Fruit fly (Drosophila melanogaster) whole organism, embryonic: ENCODE measurements around the gene Prim2.

Experiments
- Atf-2 ChIP-seq: fragments of 200-800 bp; sonication (Bioruptor generic); optimal IDR thresholded peaks from 2 replicates; lab custom pipeline; 2016; ENCODE audit warnings: missing biosample characterization, missing genetic modification characterization
- Blimp-1 ChIP-seq: fragments of 200-800 bp; sonication (Bioruptor generic); optimal IDR thresholded peaks from 3 replicates; lab custom pipeline; 2018; ENCODE audit warnings: missing biosample characterization, missing genetic modification characterization, mild to moderate bottlenecking, moderate library complexity, missing genetic modification reagents
- Bteb2 ChIP-seq: fragments of 200-800 bp; sonication (Bioruptor generic); optimal IDR thresholded peaks from 2 replicates; lab custom pipeline; 2016; ENCODE audit warnings: missing biosample characterization, missing genetic modification characterization
- CG10959 ChIP-seq: fragments of 200-800 bp; sonication (Bioruptor generic); IDR thresholded peaks from 2 replicates; pipeline ENCODE4 v1.3.6; 2022; ENCODE audit warnings: missing biosample characterization, missing genetic modification characterization
- CG12744 ChIP-seq: fragments of 200-800 bp; sonication (Bioruptor generic); optimal IDR thresholded peaks from 2 replicates; lab custom pipeline; 2016; ENCODE audit warnings: missing biosample characterization, missing genetic modification characterization
- CG12942 ChIP-seq: fragments of 200-800 bp; sonication (Bioruptor generic); optimal IDR thresholded peaks from 3 replicates; lab custom pipeline; 2016; ENCODE audit warnings: missing biosample characterization, missing genetic modification characterization
- CG14667 ChIP-seq: fragments of 200-800 bp; sonication (Bioruptor generic); IDR thresholded peaks from 2 replicates; pipeline ENCODE4 v1.3.6; 2022; ENCODE audit warnings: missing biosample characterization, missing genetic modification characterization
- CG14965 ChIP-seq: fragments of 200-800 bp; sonication (Bioruptor generic); optimal IDR thresholded peaks from 2 replicates; lab custom pipeline; 2016; ENCODE audit warnings: missing biosample characterization, missing genetic modification characterization, borderline replicate concordance
- CG1603 ChIP-seq: fragments of 200-800 bp; sonication (Bioruptor generic); optimal IDR thresholded peaks from 2 replicates; lab custom pipeline; 2019; ENCODE audit warnings: missing biosample characterization, mild to moderate bottlenecking, missing genetic modification characterization, moderate library complexity
- CG16863 ChIP-seq: fragments of 200-800 bp; sonication (Bioruptor generic); optimal IDR thresholded peaks from 3 replicates; lab custom pipeline; 2016; ENCODE audit warnings: missing biosample characterization, missing genetic modification characterization
- CG17361 ChIP-seq: fragments of 200-800 bp; sonication (Bioruptor generic); IDR thresholded peaks from 3 replicates; pipeline ENCODE4 v1.3.6; 2022; ENCODE audit warnings: missing biosample characterization, missing genetic modification characterization
- CG17802 ChIP-seq: fragments of 200-800 bp; sonication (Bioruptor generic); optimal IDR thresholded peaks from 2 replicates; lab custom pipeline; 2018; ENCODE audit warnings: missing biosample characterization, mild to moderate bottlenecking, missing genetic modification characterization, moderate library complexity
- CG18476 ChIP-seq: fragments of 200-800 bp; sonication (Bioruptor generic); optimal IDR thresholded peaks from 2 replicates; lab custom pipeline; 2016; ENCODE audit warnings: missing biosample characterization, mild to moderate bottlenecking, missing genetic modification characterization
- CG2712 ChIP-seq: fragments of 200-800 bp; optimal IDR thresholded peaks from 3 replicates; lab custom pipeline; 2019; ENCODE audit warnings: missing biosample characterization, mild to moderate bottlenecking, missing genetic modification characterization, moderate library complexity
- CG2889 ChIP-seq: fragments of 200-800 bp; sonication (Bioruptor generic); IDR thresholded peaks from 3 replicates; pipeline ENCODE4 v1.3.6; 2022; ENCODE audit warnings: missing biosample characterization, missing genetic modification characterization
- CG34376 ChIP-seq: fragments of 200-800 bp; sonication (Bioruptor generic); optimal IDR thresholded peaks from 2 replicates; lab custom pipeline; 2018; ENCODE audit warnings: missing biosample characterization, mild to moderate bottlenecking, missing genetic modification characterization
- CG3995 ChIP-seq: fragments of 200-800 bp; sonication (Bioruptor generic); optimal IDR thresholded peaks from 3 replicates; lab custom pipeline; 2016; ENCODE audit warnings: missing biosample characterization, missing genetic modification characterization
- CG4707 ChIP-seq: fragments of 200-800 bp; sonication (Bioruptor generic); optimal IDR thresholded peaks from 2 replicates; lab custom pipeline; 2018; ENCODE audit warnings: missing biosample characterization, mild to moderate bottlenecking, missing genetic modification characterization, moderate library complexity
- CG6175 ChIP-seq: fragments of 200-800 bp; sonication (Bioruptor generic); IDR thresholded peaks from 3 replicates; pipeline ENCODE4 v1.3.6; 2022; ENCODE audit warnings: missing biosample characterization, missing genetic modification characterization
- CG6654 ChIP-seq: fragments of 200-800 bp; sonication (Bioruptor generic); optimal IDR thresholded peaks from 2 replicates; lab custom pipeline; 2017; ENCODE audit warnings: missing biosample characterization, mild to moderate bottlenecking, missing genetic modification characterization
- CG8290 ChIP-seq, 3 experiments: fragments of 200-800 bp; sonication (Bioruptor generic); optimal IDR thresholded peaks; 2 replicates each; lab custom pipeline; 2016 to 2019; ENCODE audit warnings: missing biosample characterization in 3 of 3, missing genetic modification characterization in 3 of 3, mild to moderate bottlenecking in 2 of 3, moderate library complexity in 1 of 3
- CG8388 ChIP-seq: fragments of 200-800 bp; sonication (Bioruptor generic); optimal IDR thresholded peaks from 2 replicates; lab custom pipeline; 2019; ENCODE audit warnings: missing biosample characterization, mild to moderate bottlenecking, missing genetic modification characterization, moderate library complexity
- CG9797 ChIP-seq: fragments of 200-800 bp; sonication (Bioruptor generic); optimal IDR thresholded peaks from 3 replicates; lab custom pipeline; 2018; ENCODE audit warnings: missing biosample characterization, mild to moderate bottlenecking, missing genetic modification characterization
- E2f1 ChIP-seq: fragments of 200-800 bp; sonication (Bioruptor generic); IDR thresholded peaks from 2 replicates; pipeline ENCODE4 v1.3.6; 2022; ENCODE audit warnings: missing biosample characterization, missing genetic modification characterization
- ERR ChIP-seq: fragments of 200-800 bp; sonication (Bioruptor generic); optimal IDR thresholded peaks from 2 replicates; lab custom pipeline; 2016; ENCODE audit warnings: missing biosample characterization, missing genetic modification characterization
- Gsc ChIP-seq: fragments of 200-800 bp; sonication (Bioruptor generic); IDR thresholded peaks from 2 replicates; pipeline ENCODE4 v1.3.6; 2022; ENCODE audit warnings: missing biosample characterization, missing genetic modification characterization
- H15 ChIP-seq: fragments of 200-800 bp; sonication (Bioruptor generic); IDR thresholded peaks from 3 replicates; pipeline ENCODE4 v1.3.6; 2022; ENCODE audit warnings: missing biosample characterization, missing genetic modification characterization
- HHEX ChIP-seq: fragments of 200-800 bp; sonication (Bioruptor generic); optimal IDR thresholded peaks from 3 replicates; lab custom pipeline; 2017; ENCODE audit warnings: missing biosample characterization, mild to moderate bottlenecking, missing genetic modification characterization, missing genetic modification reagents
- HLH4C ChIP-seq: fragments of 200-800 bp; sonication (Bioruptor generic); IDR thresholded peaks from 3 replicates; pipeline ENCODE4 v1.3.6; 2022; ENCODE audit warnings: missing biosample characterization, missing genetic modification characterization; ENCODE audit not compliant: partially characterized antibody
- Hr39 ChIP-seq: fragments of >200 bp; optimal IDR thresholded peaks from 2 replicates; lab custom pipeline; 2017
- Max ChIP-seq: fragments of 200-800 bp; sonication (Bioruptor generic); optimal IDR thresholded peaks from 2 replicates; lab custom pipeline; 2016; ENCODE audit warnings: missing biosample characterization, mild to moderate bottlenecking, missing genetic modification characterization
- Meics ChIP-seq: fragments of 200-800 bp; sonication (Bioruptor generic); optimal IDR thresholded peaks from 2 replicates; lab custom pipeline; 2017; ENCODE audit warnings: missing biosample characterization, mild to moderate bottlenecking, missing genetic modification characterization
- Rx ChIP-seq: fragments of 200-800 bp; sonication (Bioruptor generic); IDR thresholded peaks from 2 replicates; pipeline ENCODE4 v1.3.6; 2022; ENCODE audit warnings: missing biosample characterization, missing genetic modification characterization
- ase ChIP-seq: fragments of 200-800 bp; sonication (Bioruptor generic); IDR thresholded peaks from 3 replicates; pipeline ENCODE4 v1.3.6; 2022; ENCODE audit warnings: missing biosample characterization, missing genetic modification characterization
- bcd ChIP-seq: fragments of 200-800 bp; sonication (Bioruptor generic); optimal IDR thresholded peaks from 2 replicates; lab custom pipeline; 2017; ENCODE audit warnings: missing biosample characterization, mild to moderate bottlenecking, missing genetic modification characterization
- bsh ChIP-seq, 2 experiments: fragments of 200-800 bp; sonication (Bioruptor generic); optimal IDR thresholded peaks; 2 replicates each; lab custom pipeline; 2017 to 2018; ENCODE audit warnings: mild to moderate bottlenecking in 2 of 2, missing biosample characterization in 2 of 2, missing genetic modification characterization in 2 of 2, moderate library complexity in 1 of 2
- exex ChIP-seq: fragments of 200-800 bp; sonication (Bioruptor generic); optimal IDR thresholded peaks from 4 replicates; lab custom pipeline; 2018; ENCODE audit warnings: missing biosample characterization, mild to moderate bottlenecking, missing genetic modification characterization, moderate library complexity
- hb ChIP-seq: fragments of 200-800 bp; sonication (Bioruptor generic); IDR thresholded peaks from 3 replicates; pipeline ENCODE4 v1.3.6; 2022; ENCODE audit warnings: missing biosample characterization, missing genetic modification characterization; ENCODE audit not compliant: partially characterized antibody
- ken ChIP-seq: fragments of 200-800 bp; sonication (Bioruptor generic); IDR thresholded peaks from 3 replicates; pipeline ENCODE4 v1.3.6; 2022; ENCODE audit warnings: missing biosample characterization, missing genetic modification characterization
- lilli ChIP-seq: fragments of 200-800 bp; sonication (Bioruptor generic); optimal IDR thresholded peaks from 3 replicates; lab custom pipeline; 2016; ENCODE audit warnings: missing biosample characterization, missing genetic modification characterization
- lola ChIP-seq, 3 experiments: fragments of >200 bp in 2 of 3; fragments of 200-800 bp in 1 of 3; sonication (Bioruptor generic) in 1 of 3; optimal IDR thresholded peaks; 2 replicates each; lab custom pipeline; 2017 to 2019; ENCODE audit warnings: missing biosample characterization in 3 of 3, missing genetic modification characterization in 3 of 3, mild to moderate bottlenecking in 1 of 3, moderate library complexity in 1 of 3
- onecut ChIP-seq: fragments of 200-800 bp; sonication (Bioruptor generic); IDR thresholded peaks from 2 replicates; pipeline ENCODE4 v1.3.6; 2022; ENCODE audit warnings: missing biosample characterization, missing genetic modification characterization
- pros ChIP-seq: fragments of 200-800 bp; sonication (Bioruptor generic); optimal IDR thresholded peaks from 3 replicates; lab custom pipeline; 2019; ENCODE audit warnings: missing biosample characterization, mild to moderate bottlenecking, missing genetic modification characterization, moderate library complexity
- repo ChIP-seq: fragments of 200-800 bp; sonication (Bioruptor generic); optimal IDR thresholded peaks from 2 replicates; lab custom pipeline; 2016; ENCODE audit warnings: missing biosample characterization, missing genetic modification characterization
- sens-2 ChIP-seq: fragments of 200-800 bp; sonication (Bioruptor generic); IDR thresholded peaks from 2 replicates; pipeline ENCODE4 v1.3.6; 2022; ENCODE audit warnings: missing biosample characterization, missing genetic modification characterization
- ssp ChIP-seq: fragments of 200-800 bp; sonication (Bioruptor generic); IDR thresholded peaks from 2 replicates; pipeline ENCODE4 v1.3.6; 2022; ENCODE audit warnings: missing biosample characterization, missing genetic modification characterization
- stc ChIP-seq: fragments of 200-800 bp; sonication (Bioruptor generic); IDR thresholded peaks from 2 replicates; pipeline ENCODE4 v1.3.6; 2022; ENCODE audit warnings: missing biosample characterization, missing genetic modification characterization
- unc-4 ChIP-seq: fragments of 200-800 bp; sonication (Bioruptor generic); IDR thresholded peaks from 2 replicates; pipeline ENCODE4 v1.3.6; 2022; ENCODE audit warnings: missing biosample characterization, missing genetic modification characterization; ENCODE audit not compliant: partially characterized antibody
- vnd ChIP-seq: fragments of 200-800 bp; sonication (Bioruptor generic); IDR thresholded peaks from 3 replicates; pipeline ENCODE4 v1.3.6; 2022; ENCODE audit warnings: missing biosample characterization, missing genetic modification characterization; ENCODE audit not compliant: partially characterized antibody
- yki ChIP-seq: fragments of >200 bp; optimal IDR thresholded peaks from 3 replicates; lab custom pipeline; 2018

Prim2 gene

DNA sequence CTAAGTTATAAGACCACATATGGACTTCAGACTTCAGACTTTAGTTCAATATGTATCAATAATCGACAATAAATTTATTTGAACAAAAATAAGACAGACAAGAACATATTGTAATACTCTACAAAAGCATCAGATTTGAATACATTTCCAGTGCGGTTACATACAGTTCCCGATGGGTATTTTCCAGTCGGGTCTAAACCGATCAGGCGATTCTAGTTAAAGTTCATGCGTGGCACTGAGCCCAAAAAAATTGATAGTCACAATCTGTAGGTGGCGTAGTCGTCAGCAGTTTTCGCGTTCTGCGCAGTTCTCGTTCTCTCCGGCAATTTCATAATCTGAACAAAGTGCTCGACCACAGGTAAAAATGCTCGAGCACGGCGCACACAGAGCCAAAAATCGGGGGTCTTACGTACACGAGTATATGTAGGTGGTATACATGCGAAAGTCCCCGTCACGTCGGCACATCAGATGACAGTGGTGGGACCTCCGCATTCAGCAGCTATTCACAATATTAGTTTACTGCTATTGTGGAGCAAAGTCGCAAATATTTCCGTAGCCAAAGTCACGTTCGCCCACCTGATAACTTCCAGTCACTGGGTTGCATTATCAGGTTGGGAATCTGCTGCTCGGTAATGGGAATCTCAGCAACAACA is 34.0 kb upstream of the Prim2 start (continued):
- TF ChIP-seq Bteb2 (GFP tag; lab: Kevin White, UChicago) (peak; percentile 61), CG1603 (tag; lab: Kevin White, UChicago) (no peak), CG10959 (GFP tag; lab: Robert Waterston, UW) (no peak), CG4707 (no peak), bsh (GFP tag; optimal IDR thresholded peaks at IDR 0.05; lab: Kevin White, UChicago) (no peak), CG8388 (GFP tag; lab: Kevin White, UChicago) (no peak), HLH4C (GFP tag; lab: Robert Waterston, UW) (no peak), CG6175 (no peak), E2f1 (peak; percentile 54; the same call in 1 of the 2 replicates), CG12744 (GFP tag; lab: Kevin White, UChicago) (no peak), ERR (GFP tag; lab: Kevin White, UChicago) (no peak), CG17361 (GFP tag; lab: Robert Waterston, UW) (peak; percentile 51; the same call in 1 of the 3 replicates), CG14667 (GFP tag; lab: Robert Waterston, UW) (no peak), CG3995 (peak; percentile 95), exex (peak; percentile 71), CG17802 (no peak), HHEX (GFP tag; lab: Kevin White, UChicago) (no peak), sens-2 (GFP tag; lab: Robert Waterston, UW) (no peak), onecut (GFP tag; lab: Robert Waterston, UW) (0 out of 2 replicates have a peak, but pooled peaks have one; percentile 12), ken (GFP tag; lab: Robert Waterston, UW) (0 out of 3 replicates have a peak, but pooled peaks have one; percentile 3), H15 (no peak), lilli (GFP tag; lab: Kevin White, UChicago) (peak; percentile 80), Max (GFP tag; lab: Kevin White, UChicago) (peak; percentile 47), hb (GFP tag; lab: Robert Waterston, UW) (no peak), Blimp-1 (GFP tag; lab: Kevin White, UChicago) (no peak), ase (GFP tag; lab: Robert Waterston, UW) (no peak), Meics (GFP tag; lab: Kevin White, UChicago) (peak; percentile 76), CG12942 (GFP tag; lab: Kevin White, UChicago) (no peak), Rx (GFP tag; lab: Robert Waterston, UW) (no peak), CG34376 (peak; percentile 82), CG6654 (GFP tag; lab: Kevin White, UChicago) (no peak), ssp (GFP tag; lab: Robert Waterston, UW) (no peak), Gsc (GFP tag; lab: Robert Waterston, UW) (no peak), vnd (GFP tag; lab: Robert Waterston, UW) (peak; percentile 28; the same call in 1 of the 3 replicates), pros (GFP tag; lab: Kevin White, UChicago) (no peak), bcd (GFP tag; lab: Kevin White, UChicago) (peak; percentile 53), Hr39 (no peak), yki (lab: Kevin White, UChicago) (no peak), CG18476 (GFP tag; lab: Kevin White, UChicago) (peak; percentile 31), lola (GFP tag; optimal IDR thresholded peaks at IDR 0.05; lab: Kevin White, UChicago) (no peak), unc-4 (no peak), CG16863 (GFP tag; lab: Kevin White, UChicago) (no peak), repo (GFP tag; lab: Kevin White, UChicago) (no peak), CG2889 (GFP tag; lab: Robert Waterston, UW) (no peak), stc (GFP tag; lab: Robert Waterston, UW) (no peak), CG9797 (GFP tag; lab: Kevin White, UChicago) (no peak), CG2712 (tag; lab: Kevin White, UChicago) (peak; percentile 33), CG14965 (no peak), Atf-2 (GFP tag; lab: Kevin White, UChicago) (peak; percentile 29), CG8290 (GFP tag; optimal IDR thresholded peaks at IDR 0.05; lab: Kevin White, UChicago) (no peak), CG8290 (tag; optimal IDR thresholded peaks at IDR 0.05; lab: Kevin White, UChicago) (peak in 1 of 2 experiments; percentile 76)
